Fruit fly (Drosophila melanogaster): ENCODE measurements around the gene hgo.
A peak's percentile ranks its signal among the peaks of the same experiment; 100 is the strongest.

hgo gene

dm6 chr2L:11155166-11155958 is 19.2 kb downstream of the hgo start, which contains the start of gene CG6287 (continued):
- peak; percentile 86 for TF ChIP-seq jim (GFP tag; optimal IDR thresholded peaks at IDR 0.05)
- TF ChIP-seq brk (GFP tag; optimal IDR thresholded peaks at IDR 0.05), result peak; percentile 76
- peak; percentile 26 for TF ChIP-seq Hr83 (GFP tag; optimal IDR thresholded peaks at IDR 0.05; ENCODE audit: poor library complexity, severe bottlenecking)
- peak; percentile 87 to 88 for TF ChIP-seq dl (GFP tag; optimal IDR thresholded peaks at IDR 0.05; ENCODE audit: insufficient read depth in 1 of 2, partially characterized antibody in 2 of 2)
- peak; percentile 18 for TF ChIP-seq Dfd (GFP tag; optimal IDR thresholded peaks at IDR 0.05)

- TF ChIP-seq Mio (GFP tag; optimal IDR thresholded peaks at IDR 0.05), result no peak
- TF ChIP-seq Dfd (GFP tag; optimal IDR thresholded peaks at IDR 0.05), result no peak
- TF ChIP-seq Dif (GFP tag; optimal IDR thresholded peaks at IDR 0.05; ENCODE audit: partially characterized antibody), result no peak
- no peak for TF ChIP-seq dsf (GFP tag; optimal IDR thresholded peaks at IDR 0.05; ENCODE audit: borderline replicate concordance)
- TF ChIP-seq tai (GFP tag; optimal IDR thresholded peaks at IDR 0.05), result no peak
- no peak for TF ChIP-seq ey (GFP tag; optimal IDR thresholded peaks at IDR 0.05)
- no peak for TF ChIP-seq GATAd (GFP tag; optimal IDR thresholded peaks at IDR 0.05)
- TF ChIP-seq dmrt93B (GFP tag; optimal IDR thresholded peaks at IDR 0.05), result no peak
- TF ChIP-seq HLH106 (tag; optimal IDR thresholded peaks at IDR 0.05), result no peak
- no peak for TF ChIP-seq jim (GFP tag; optimal IDR thresholded peaks at IDR 0.05)
- no peak for TF ChIP-seq br (GFP tag; optimal IDR thresholded peaks at IDR 0.05)
- no peak for TF ChIP-seq OdsH (GFP tag; optimal IDR thresholded peaks at IDR 0.05)
- TF ChIP-seq rgr (GFP tag; optimal IDR thresholded peaks at IDR 0.05), result no peak
- TF ChIP-seq Hr83 (GFP tag; optimal IDR thresholded peaks at IDR 0.05; ENCODE audit: poor library complexity, severe bottlenecking), result no peak
- TF ChIP-seq pan (optimal IDR thresholded peaks at IDR 0.05), result no peak
These were observed 31.8 kb downstream of the hgo start for dm6 chr2L:11167997-11168396.

dm6 chr2L:11168684-11169549 is 32.7 kb downstream of the hgo start:
- no peak for TF ChIP-seq fru (GFP tag; optimal IDR thresholded peaks at IDR 0.05)
- peak; percentile 87 for TF ChIP-seq Vsx2 (GFP tag; optimal IDR thresholded peaks at IDR 0.05; ENCODE audit: partially characterized antibody)
- no peak for TF ChIP-seq Rel (GFP tag; optimal IDR thresholded peaks at IDR 0.05)
- TF ChIP-seq Rel (tag; optimal IDR thresholded peaks at IDR 0.05), result peak; percentile 91
- TF ChIP-seq jim (GFP tag; optimal IDR thresholded peaks at IDR 0.05), result no peak
- peak; percentile 66 for TF ChIP-seq Dif (GFP tag; optimal IDR thresholded peaks at IDR 0.05; ENCODE audit: partially characterized antibody)
- TF ChIP-seq dl (GFP tag; optimal IDR thresholded peaks at IDR 0.05; ENCODE audit: insufficient read depth in 1 of 2, partially characterized antibody in 2 of 2), result peak in 1 of 2 experiments; percentile 7

dm6 chr2L:11169904-11170303 is 33.7 kb downstream of the hgo start:
- no peak for TF ChIP-seq psq (GFP tag; optimal IDR thresholded peaks at IDR 0.05)
- TF ChIP-seq sage (GFP tag; optimal IDR thresholded peaks at IDR 0.05), result no peak

dm6 chr2L:11170549-11170948 is 34.4 kb downstream of the hgo start:
- TF ChIP-seq sv (GFP tag; optimal IDR thresholded peaks at IDR 0.05), result no peak
- no peak for TF ChIP-seq dmrt93B (GFP tag; optimal IDR thresholded peaks at IDR 0.05)
- no peak for TF ChIP-seq Dif (GFP tag; optimal IDR thresholded peaks at IDR 0.05; ENCODE audit: partially characterized antibody)
- TF ChIP-seq GATAd (GFP tag; optimal IDR thresholded peaks at IDR 0.05), result no peak
- TF ChIP-seq ey (GFP tag; optimal IDR thresholded peaks at IDR 0.05), result no peak
- TF ChIP-seq sage (GFP tag; optimal IDR thresholded peaks at IDR 0.05), result no peak
- no peak for TF ChIP-seq pan (optimal IDR thresholded peaks at IDR 0.05)
- no peak for TF ChIP-seq Hnf4 (GFP tag; optimal IDR thresholded peaks at IDR 0.05)
- no peak for TF ChIP-seq Dfd (GFP tag; optimal IDR thresholded peaks at IDR 0.05)
- no peak for TF ChIP-seq CG9705 (GFP tag; optimal IDR thresholded peaks at IDR 0.05)
- TF ChIP-seq lola (GFP tag; optimal IDR thresholded peaks at IDR 0.05), result no peak
- no peak for TF ChIP-seq Jra (GFP tag; optimal IDR thresholded peaks at IDR 0.05)
